Worm (Caenorhabditis elegans) whole organism, L4 larva: ENCODE data around the gene comt-4.
A peak's percentile ranks its signal among the peaks of the same experiment; 100 is the strongest.

Source experiments
- D1046.2 ChIP-seq: fragments of 200-800 bp; sonication (Bioruptor generic); IDR thresholded peaks from 2 replicates; pipeline ENCODE4 v1.3.6; 2022; ENCODE audit warnings: missing genetic modification characterization, missing compliant biosample characterization
- F37D6.2 ChIP-seq: sonication (generic microtip); optimal IDR thresholded peaks from 2 replicates; lab custom pipeline; 2016; ENCODE audit warnings: mild to moderate bottlenecking, missing genetic modification characterization, missing compliant biosample characterization
- F44E2.7 ChIP-seq: fragments of 200-800 bp; sonication (Bioruptor generic); IDR thresholded peaks from 2 replicates; pipeline ENCODE4 v2.1.2; 2022; ENCODE audit warnings: missing genetic modification characterization, missing compliant biosample characterization
- Y75B8A.6 ChIP-seq: fragments of 200-800 bp; sonication (Bioruptor generic); IDR thresholded peaks from 2 replicates; pipeline ENCODE4 v1.3.6; 2022; ENCODE audit warnings: missing genetic modification reagents, missing genetic modification characterization, missing compliant biosample characterization
- ZK337.2 ChIP-seq: fragments of 200-800 bp; sonication (Bioruptor generic); IDR thresholded peaks from 2 replicates; pipeline ENCODE4 v1.3.6; 2022; ENCODE audit warnings: missing genetic modification reagents, missing genetic modification characterization, missing compliant biosample characterization
- aha-1 ChIP-seq: fragments of 150-350 bp; peaks from one replicate; lab custom pipeline; 2014; ENCODE audit warnings: missing biosample characterization, missing genetic modification characterization
- aly-2 ChIP-seq: sonication (generic microtip); optimal IDR thresholded peaks from 2 replicates; lab custom pipeline; 2018; ENCODE audit warnings: missing biosample characterization, missing genetic modification characterization
- ceh-44 ChIP-seq: fragments of 200-800 bp; sonication (Bioruptor generic); IDR thresholded peaks from 2 replicates; pipeline ENCODE4 v1.3.6; 2022; ENCODE audit warnings: missing genetic modification reagents, missing genetic modification characterization, missing compliant biosample characterization
- ceh-62 ChIP-seq: sonication (generic microtip); optimal IDR thresholded peaks from 2 replicates; lab custom pipeline; 2017; ENCODE audit warnings: missing biosample characterization, missing genetic modification characterization
- cey-2 ChIP-seq: sonication (generic microtip); optimal IDR thresholded peaks from 3 replicates; lab custom pipeline; 2017; ENCODE audit warnings: missing genetic modification characterization, mild to moderate bottlenecking, missing compliant biosample characterization, antibody characterized with exemption, borderline replicate concordance; ENCODE audit not compliant: insufficient read depth
- ctbp-1 ChIP-seq: fragments of 200-800 bp; sonication (Bioruptor generic); IDR thresholded peaks from 2 replicates; pipeline ENCODE4 v1.3.6; 2022; ENCODE audit warnings: missing genetic modification reagents, missing genetic modification characterization, missing compliant biosample characterization
- daf-16 ChIP-seq, 3 experiments: sonication (generic microtip); optimal IDR thresholded peaks; 2 replicates each; lab custom pipeline; 2016 to 2017; ENCODE audit warnings: missing genetic modification characterization in 3 of 3, missing genetic modification reagents in 3 of 3, mild to moderate bottlenecking in 2 of 3, missing compliant biosample characterization in 2 of 3, missing biosample characterization in 1 of 3, moderate library complexity in 1 of 3
- dmd-6 ChIP-seq: fragments of 200-800 bp; sonication (Bioruptor generic); IDR thresholded peaks from 2 replicates; pipeline ENCODE4 v1.3.6; 2022; ENCODE audit warnings: missing genetic modification reagents, missing genetic modification characterization, missing compliant biosample characterization
- dve-1 ChIP-seq: sonication (generic microtip); optimal IDR thresholded peaks from 2 replicates; lab custom pipeline; 2017; ENCODE audit warnings: antibody characterized with exemption, mild to moderate bottlenecking, missing genetic modification characterization, missing compliant biosample characterization; ENCODE audit not compliant: insufficient read depth
- fos-1 ChIP-seq: fragments of 150-350 bp; optimal IDR thresholded peaks from 2 replicates; lab custom pipeline; 2014; ENCODE audit warnings: missing biosample characterization, missing genetic modification characterization
- hlh-11 ChIP-seq: fragments of 200-800 bp; sonication (Bioruptor generic); optimal IDR thresholded peaks from 2 replicates; lab custom pipeline; 2018; ENCODE audit warnings: mild to moderate bottlenecking, missing genetic modification characterization, missing compliant biosample characterization
- hlh-30 ChIP-seq: sonication (generic microtip); optimal IDR thresholded peaks from 2 replicates; lab custom pipeline; 2017; ENCODE audit warnings: antibody characterized with exemption, mild to moderate bottlenecking, missing genetic modification characterization, missing compliant biosample characterization; ENCODE audit not compliant: insufficient read depth
- jun-1 ChIP-seq: fragments of 150-350 bp; optimal IDR thresholded peaks from 2 replicates; lab custom pipeline; 2014; ENCODE audit warnings: missing biosample characterization, missing genetic modification reagents, missing genetic modification characterization
- lin-29 ChIP-seq: fragments of 200-800 bp; sonication (Bioruptor generic); IDR thresholded peaks from 2 replicates; pipeline ENCODE4 v1.3.6; 2022; ENCODE audit warnings: missing genetic modification reagents, missing genetic modification characterization, missing compliant biosample characterization
- madf-5 ChIP-seq, 2 experiments: fragments of 200-800 bp; sonication (Bioruptor generic); IDR thresholded peaks; 2 replicates each; pipeline ENCODE4 v1.3.6; 2022; ENCODE audit warnings: missing compliant biosample characterization in 2 of 2, missing genetic modification characterization in 2 of 2
- mes-2 ChIP-seq: sonication (generic microtip); optimal IDR thresholded peaks from 2 replicates; lab custom pipeline; 2016; ENCODE audit warnings: missing genotype, mild to moderate bottlenecking, missing genetic modification characterization, missing compliant biosample characterization; ENCODE audit not compliant: poor library complexity, severe bottlenecking
- mxl-2 ChIP-seq: fragments of 200-800 bp; sonication (Bioruptor generic); conservative IDR thresholded peaks from 2 replicates; pipeline ENCODE4 v1.3.6; 2022; ENCODE audit warnings: missing genetic modification reagents, missing genetic modification characterization, missing compliant biosample characterization
- nhr-28 ChIP-seq: fragments of 150-350 bp; optimal IDR thresholded peaks from 2 replicates; lab custom pipeline; 2014; ENCODE audit warnings: missing biosample characterization, missing genetic modification characterization
- nhr-41 ChIP-seq: fragments of 200-800 bp; sonication (Bioruptor generic); IDR thresholded peaks from 2 replicates; pipeline ENCODE4 v1.3.6; 2022; ENCODE audit warnings: missing genetic modification reagents, missing genetic modification characterization, missing compliant biosample characterization
- nhr-77 ChIP-seq: fragments of 150-350 bp; optimal IDR thresholded peaks from 2 replicates; lab custom pipeline; 2014; ENCODE audit warnings: missing biosample characterization, missing genetic modification characterization
- pqm-1 ChIP-seq: sonication (generic microtip); optimal IDR thresholded peaks from 2 replicates; lab custom pipeline; 2017; ENCODE audit warnings: missing biosample characterization, missing genetic modification characterization
- saeg-2 ChIP-seq: fragments of 200-800 bp; sonication (Bioruptor generic); IDR thresholded peaks from 2 replicates; pipeline ENCODE4 v1.3.6; 2022; ENCODE audit warnings: missing genetic modification reagents, missing genetic modification characterization, missing compliant biosample characterization
- snpc-1.2 ChIP-seq: fragments of 200-800 bp; sonication (Bioruptor generic); IDR thresholded peaks from 2 replicates; pipeline ENCODE4 v1.3.6; 2022; ENCODE audit warnings: missing genetic modification reagents, missing genetic modification characterization, missing compliant biosample characterization

comt-4 gene

DNA sequence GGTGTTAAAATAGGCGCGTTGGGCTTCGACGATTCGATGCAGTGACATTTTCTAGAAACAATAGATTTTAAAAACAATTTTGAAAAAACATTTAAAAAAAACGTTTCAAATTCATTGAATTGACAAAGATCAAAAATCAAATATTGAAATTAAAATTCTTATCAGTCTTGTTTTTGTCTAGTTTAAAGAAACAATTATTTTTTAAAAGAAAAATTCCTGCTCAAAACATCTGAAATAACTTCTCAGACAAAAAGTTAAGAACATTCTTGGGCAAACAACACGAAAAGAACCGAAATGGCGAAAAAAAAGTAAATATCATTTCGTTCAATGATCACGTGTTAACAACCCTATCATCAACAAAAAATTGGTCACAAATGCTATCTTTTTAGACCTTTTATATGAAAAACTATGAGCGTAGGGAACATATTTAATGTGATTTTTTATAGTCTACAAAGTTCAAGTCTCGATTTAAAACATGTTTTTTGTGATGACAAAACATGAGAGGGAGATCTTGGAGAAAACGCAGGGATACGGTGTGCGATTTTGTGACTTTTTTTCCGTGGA is 50.4 kb downstream of the comt-4 start, which contains the start of gene alh-5:
Gene alh-5, minus strand, starts transcription at position 51 of the 564 bp plus-strand sequence.
- TF ChIP-seq Y75B8A.6 (no peak), daf-16 (GFP tag; optimal IDR thresholded peaks at IDR 0.05; lab: Kevin White, UChicago) (no peak), daf-16 (tag; optimal IDR thresholded peaks at IDR 0.05; lab: Kevin White, UChicago) (peak; percentile 86), aha-1 (tag; lab: Kevin White, UChicago) (peak; percentile 40), mes-2 (tag; lab: Kevin White, UChicago) (no peak), dve-1 (tag; lab: Kevin White, UChicago) (peak; percentile 58), nhr-41 (GFP tag; lab: Robert Waterston, UW) (no peak), cey-2 (no peak), madf-5 (GFP tag; IDR thresholded peaks at IDR 0.05; lab: Robert Waterston, UW) (no peak), ceh-44 (GFP tag; lab: Robert Waterston, UW) (no peak), hlh-30 (tag; lab: Kevin White, UChicago) (peak; percentile 68), aly-2 (tag; lab: Kevin White, UChicago) (no peak), ceh-62 (tag; lab: Kevin White, UChicago) (no peak), saeg-2 (GFP tag; lab: Robert Waterston, UW) (no peak), dmd-6 (GFP tag; lab: Robert Waterston, UW) (peak; percentile 35; the same call in 1 of the 2 replicates), F37D6.2 (tag; lab: Kevin White, UChicago) (no peak), F44E2.7 (no peak), hlh-11 (peak; percentile 31), nhr-77 (peak; percentile 55), lin-29 (GFP tag; lab: Robert Waterston, UW) (no peak), pqm-1 (tag; lab: Kevin White, UChicago) (peak; percentile 5), snpc-1.2 (GFP tag; lab: Robert Waterston, UW) (no peak), nhr-28 (tag; lab: Kevin White, UChicago) (peak; percentile 99), mxl-2 (GFP tag; lab: Robert Waterston, UW) (no peak), D1046.2 (GFP tag; lab: Robert Waterston, UW) (no peak), ZK337.2 (GFP tag; lab: Robert Waterston, UW) (no peak), ctbp-1 (GFP tag; lab: Robert Waterston, UW) (no peak), jun-1 (tag; lab: Kevin White, UChicago) (no peak), fos-1 (tag; lab: Kevin White, UChicago) (no peak)
